Worm (Caenorhabditis elegans): Measurements from ENCODE around the gene fbxb-51.

DNA sequence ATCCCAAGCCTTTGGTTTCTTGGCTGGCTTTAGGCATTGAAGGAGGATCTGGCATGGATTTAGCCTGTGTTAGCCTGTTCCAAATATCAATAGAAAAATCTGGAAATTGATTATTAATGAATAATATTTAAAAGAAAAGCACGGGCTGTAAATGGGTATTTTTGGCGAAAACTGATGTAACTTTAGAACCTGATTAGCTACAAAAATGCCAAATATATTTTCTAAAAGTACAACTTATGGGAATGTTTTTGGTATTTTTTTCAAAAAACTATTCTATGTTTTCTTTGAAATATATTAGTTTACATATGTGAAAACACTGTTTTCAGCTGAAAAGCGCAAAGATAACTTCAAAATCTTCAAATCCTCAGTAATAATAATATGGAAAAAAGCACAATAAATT lies 50.1 kb downstream of the fbxb-51 start, which contains the start of gene bath-26:
- no peak for TF ChIP-seq snpc-1.2 (GFP tag; IDR thresholded peaks at IDR 0.05)
- TF ChIP-seq unc-39 (tag; optimal IDR thresholded peaks at IDR 0.05), result no peak
- no peak for TF ChIP-seq ces-1 (GFP tag; optimal IDR thresholded peaks at IDR 0.05)
- TF ChIP-seq egl-43 (GFP tag; IDR thresholded peaks at IDR 0.05), result no peak
- no peak for TF ChIP-seq madf-9 (GFP tag; conservative IDR thresholded peaks at IDR 0.05)
- no peak for TF ChIP-seq snpc-4 (tag; optimal IDR thresholded peaks at IDR 0.05)
- no peak for TF ChIP-seq lsy-2 (tag; optimal IDR thresholded peaks at IDR 0.05)
- TF ChIP-seq lin-15B (tag; optimal IDR thresholded peaks at IDR 0.05), result no peak
- no peak for TF ChIP-seq mdl-1 (tag; optimal IDR thresholded peaks at IDR 0.05)
- TF ChIP-seq jun-1 (tag; optimal IDR thresholded peaks at IDR 0.05), result no peak
- no peak for TF ChIP-seq lin-39 (tag; optimal IDR thresholded peaks at IDR 0.05)
- no peak for TF ChIP-seq ztf-11 (tag; optimal IDR thresholded peaks at IDR 0.05)

Data from whole organism, L4 larva.